1 fruit fly cellular context compared by ENCODE assay signal in the genomic region with DNA sequence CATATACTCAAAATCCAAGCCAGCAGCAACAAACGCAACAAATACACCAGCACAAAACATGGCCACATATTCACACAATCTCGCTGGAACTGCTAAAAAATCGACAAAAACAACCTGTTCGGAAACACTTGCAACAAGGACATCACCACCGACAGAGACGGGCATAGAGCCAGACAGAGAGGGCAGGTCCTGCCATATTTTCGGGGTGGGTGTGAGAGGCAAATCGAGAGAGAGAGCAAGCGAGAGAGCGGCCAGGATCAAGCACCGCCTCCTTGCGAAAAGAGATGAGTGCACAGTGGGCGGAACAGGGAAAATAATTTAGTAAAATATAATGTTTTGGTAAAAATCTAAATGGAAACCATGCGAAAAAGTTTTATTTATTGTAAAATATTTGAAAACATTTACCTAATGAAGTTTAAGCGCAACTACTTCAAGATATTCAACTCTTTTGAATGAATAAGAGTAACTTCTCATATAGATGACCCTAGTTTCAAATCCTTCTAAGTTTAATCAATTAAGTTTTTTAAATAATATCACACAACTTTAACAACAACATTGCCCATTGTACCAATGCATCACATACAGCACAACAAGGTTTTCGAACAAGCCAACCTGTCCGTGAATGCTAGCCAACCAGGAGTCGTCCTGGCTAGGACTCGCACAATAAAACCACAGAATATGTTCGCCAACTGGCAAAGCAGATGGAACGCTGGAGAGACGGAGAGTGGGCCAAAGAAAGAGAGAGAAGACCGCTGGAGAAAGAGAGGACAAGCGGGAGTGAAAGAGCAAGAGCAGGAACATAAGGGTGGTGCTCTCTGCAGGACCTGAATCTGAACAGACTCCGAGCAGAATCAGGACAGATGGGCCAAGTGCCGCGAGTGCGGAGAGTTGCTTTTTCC.
A peak's percentile ranks its signal among the peaks of the same experiment; 100 is the strongest.
TF ChIP-seq lines count a peak whose summit lies in the region.

No protein-coding gene starts in this region.

TF ChIP-seq in whole organism, embryonic, 481 proteins besides CTCF, POLR2A, EP300 and RAD21 (continued from another document):
- TF ChIP-seq HLH4C (GFP tag; IDR thresholded peaks at IDR 0.05; lab: Robert Waterston, UW; ENCODE audit: partially characterized antibody): no peak
- TF ChIP-seq zen2 (GFP tag; IDR thresholded peaks at IDR 0.05; lab: Robert Waterston, UW; ENCODE audit: partially characterized antibody): no peak
- TF ChIP-seq az2 (GFP tag; optimal IDR thresholded peaks at IDR 0.05; lab: Kevin White, UChicago): peak; percentile 64
- TF ChIP-seq mam (GFP tag; optimal IDR thresholded peaks at IDR 0.05; lab: Kevin White, UChicago): peak; percentile 22
- TF ChIP-seq sisA (GFP tag; IDR thresholded peaks at IDR 0.05; lab: Robert Waterston, UW): no peak
- no peak for TF ChIP-seq Gsc (GFP tag; IDR thresholded peaks at IDR 0.05; lab: Robert Waterston, UW)
- peak; percentile 75 for TF ChIP-seq CG17328 (GFP tag; IDR thresholded peaks at IDR 0.05; lab: Robert Waterston, UW)
- no peak for TF ChIP-seq repo (GFP tag; optimal IDR thresholded peaks at IDR 0.05; lab: Kevin White, UChicago)
- TF ChIP-seq CG8944 (GFP tag; optimal IDR thresholded peaks at IDR 0.05; lab: Kevin White, UChicago): peak; percentile 41
- peak; percentile 65 for TF ChIP-seq Ssrp (tag; optimal IDR thresholded peaks at IDR 0.05; lab: Kevin White, UChicago)
- TF ChIP-seq CG18476 (GFP tag; optimal IDR thresholded peaks at IDR 0.05; lab: Kevin White, UChicago): no peak
- TF ChIP-seq croc (GFP tag; conservative IDR thresholded peaks at IDR 0.05; lab: Robert Waterston, UW): no peak; the same call in 2 of the 3 replicates
